Worm (Caenorhabditis elegans): ENCODE measurements around the gene Y47D3A.1.
A peak's percentile ranks its signal among the peaks of the same experiment; 100 is the strongest.

The Y47D3A.1 gene

ce11 chrIII:11090870-11091386 is 50.7 kb downstream of the Y47D3A.1 start:
- TF ChIP-seq med-1 (GFP tag; optimal IDR thresholded peaks at IDR 0.05; ENCODE audit: insufficient read depth) (no peak), tab-1 (GFP tag; IDR thresholded peaks at IDR 0.05) (no peak), klf-2 (GFP tag; conservative IDR thresholded peaks at IDR 0.05) (no peak), ztf-29 (GFP tag; IDR thresholded peaks at IDR 0.05) (no peak), T22C8.4 (GFP tag; IDR thresholded peaks at IDR 0.05) (no peak), cog-1 (tag; optimal IDR thresholded peaks at IDR 0.05) (no peak), ref-1 (GFP tag; conservative IDR thresholded peaks at IDR 0.05) (no peak), ztf-23 (GFP tag; IDR thresholded peaks at IDR 0.05) (no peak), flt-1 (GFP tag; IDR thresholded peaks at IDR 0.05) (no peak)

DNA sequence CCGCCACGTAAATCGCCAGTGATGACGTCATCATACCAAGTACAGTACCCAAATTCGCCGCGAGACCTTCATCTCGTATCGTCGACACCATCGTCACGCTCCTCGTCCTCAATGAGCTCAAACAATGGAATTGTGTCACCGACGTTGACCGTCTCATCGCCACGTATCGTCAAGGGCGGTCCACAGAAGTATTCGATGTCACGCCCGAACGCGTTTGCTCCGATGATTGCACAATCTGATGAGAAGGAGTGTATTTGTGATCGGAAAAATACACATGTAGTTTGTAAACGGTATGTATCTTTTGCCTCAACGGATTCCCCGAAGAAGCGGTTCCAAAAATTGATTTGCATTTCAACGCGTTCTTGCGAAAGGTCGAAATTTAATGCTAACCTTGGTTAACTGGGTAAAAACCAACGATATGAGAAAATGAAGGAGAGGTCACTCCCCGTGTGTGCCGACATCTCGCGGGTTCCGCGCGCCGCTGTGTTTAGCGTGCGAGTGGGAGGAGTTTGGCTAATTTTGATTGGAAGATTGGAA is 51.5 kb downstream of the Y47D3A.1 start:
- TF ChIP-seq ztf-29 (GFP tag; IDR thresholded peaks at IDR 0.05) (no peak), flt-1 (GFP tag; IDR thresholded peaks at IDR 0.05) (peak; percentile 37; the same call in 1 of the 2 replicates), cog-1 (tag; optimal IDR thresholded peaks at IDR 0.05) (no peak), ztf-23 (GFP tag; IDR thresholded peaks at IDR 0.05) (no peak), ref-1 (GFP tag; conservative IDR thresholded peaks at IDR 0.05) (no peak), med-1 (GFP tag; optimal IDR thresholded peaks at IDR 0.05; ENCODE audit: insufficient read depth) (no peak), tab-1 (GFP tag; IDR thresholded peaks at IDR 0.05) (no peak)
